Worm (Caenorhabditis elegans) whole organism, young adult: ENCODE results near the gene srbc-59.

Experiments used
- B0261.1 ChIP-seq: sonication (generic microtip); optimal IDR thresholded peaks from 2 replicates; lab custom pipeline; 2016; ENCODE audit warnings: mild to moderate bottlenecking, missing genetic modification characterization, moderate library complexity, missing compliant biosample characterization
- C17E4.6 ChIP-seq: fragments of 200-800 bp; sonication (Bioruptor generic); IDR thresholded peaks from 2 replicates; pipeline ENCODE4 v1.3.6; 2022; ENCODE audit warnings: missing genetic modification reagents, missing genetic modification characterization, missing compliant biosample characterization
- F33H1.4 ChIP-seq: fragments of 200-800 bp; sonication (Bioruptor generic); IDR thresholded peaks from 2 replicates; pipeline ENCODE4 v1.3.6; 2022; ENCODE audit warnings: missing genetic modification reagents, missing genetic modification characterization, missing compliant biosample characterization
- F55B11.4 ChIP-seq: sonication (generic microtip); optimal IDR thresholded peaks from 2 replicates; lab custom pipeline; 2016; ENCODE audit warnings: missing compliant biosample characterization, missing genetic modification characterization, borderline replicate concordance; ENCODE audit not compliant: insufficient read depth
- K11D2.4 ChIP-seq: fragments of 200-800 bp; sonication (Bioruptor generic); IDR thresholded peaks from 2 replicates; pipeline ENCODE4 v1.3.6; 2022; ENCODE audit warnings: missing genetic modification reagents, missing genetic modification characterization, missing compliant biosample characterization
- K12H6.12 ChIP-seq: fragments of 200-800 bp; sonication (Bioruptor generic); optimal IDR thresholded peaks from 2 replicates; lab custom pipeline; 2018; ENCODE audit warnings: mild to moderate bottlenecking, missing genetic modification characterization, missing compliant biosample characterization
- Y79H2A.3 ChIP-seq: fragments of 200-800 bp; sonication (Bioruptor generic); conservative IDR thresholded peaks from 2 replicates; pipeline ENCODE4 v1.3.6; 2022; ENCODE audit warnings: missing genetic modification reagents, missing genetic modification characterization, missing compliant biosample characterization
- ZK185.1 ChIP-seq: sonication (generic microtip); optimal IDR thresholded peaks from 2 replicates; lab custom pipeline; 2016; ENCODE audit warnings: mild to moderate bottlenecking, missing genetic modification characterization, missing compliant biosample characterization; ENCODE audit not compliant: poor library complexity, severe bottlenecking
- athp-1 ChIP-seq: sonication (generic microtip); optimal IDR thresholded peaks from 2 replicates; lab custom pipeline; 2017; ENCODE audit warnings: mild to moderate bottlenecking, missing genetic modification characterization, missing compliant biosample characterization
- attf-5 ChIP-seq: fragments of 200-800 bp; sonication (Bioruptor generic); optimal IDR thresholded peaks from 2 replicates; lab custom pipeline; 2018; ENCODE audit warnings: mild to moderate bottlenecking, missing genetic modification characterization, missing compliant biosample characterization
- attf-6 ChIP-seq: fragments of 200-800 bp; sonication (Bioruptor generic); IDR thresholded peaks from 2 replicates; pipeline ENCODE4 v1.3.6; 2022; ENCODE audit warnings: missing genetic modification reagents, missing genetic modification characterization, missing compliant biosample characterization
- bed-1 ChIP-seq: fragments of 200-800 bp; sonication (Bioruptor generic); IDR thresholded peaks from 2 replicates; pipeline ENCODE4 v1.3.6; 2022; ENCODE audit warnings: missing genetic modification reagents, missing genetic modification characterization, missing compliant biosample characterization
- bed-2 ChIP-seq: fragments of 200-800 bp; sonication (Bioruptor generic); IDR thresholded peaks from 2 replicates; pipeline ENCODE4 v1.3.6; 2022; ENCODE audit warnings: missing genetic modification reagents, missing genetic modification characterization, missing compliant biosample characterization
- ceh-100 ChIP-seq: fragments of 200-800 bp; sonication (Bioruptor generic); IDR thresholded peaks from 2 replicates; pipeline ENCODE4 v1.3.6; 2022; ENCODE audit warnings: missing genetic modification reagents, missing genetic modification characterization, missing compliant biosample characterization
- ceh-79 ChIP-seq: sonication (generic microtip); optimal IDR thresholded peaks from 2 replicates; lab custom pipeline; 2017; ENCODE audit warnings: mild to moderate bottlenecking, missing genetic modification characterization, missing compliant biosample characterization
- ceh-91 ChIP-seq: fragments of 200-800 bp; sonication (Bioruptor generic); IDR thresholded peaks from 2 replicates; pipeline ENCODE4 v1.3.6; 2022; ENCODE audit warnings: missing genetic modification reagents, missing genetic modification characterization, missing compliant biosample characterization
- die-1 ChIP-seq: sonication (generic microtip); optimal IDR thresholded peaks from 2 replicates; lab custom pipeline; 2016; ENCODE audit warnings: missing genotype, mild to moderate bottlenecking, missing genetic modification characterization, missing compliant biosample characterization
- dox-1 ChIP-seq: fragments of 200-800 bp; sonication (Bioruptor generic); IDR thresholded peaks from 2 replicates; pipeline ENCODE4 v1.3.6; 2022; ENCODE audit warnings: missing genetic modification reagents, missing genetic modification characterization, missing compliant biosample characterization
- dpff-1 ChIP-seq: sonication (generic microtip); optimal IDR thresholded peaks from 2 replicates; lab custom pipeline; 2017; ENCODE audit warnings: mild to moderate bottlenecking, missing genetic modification characterization, missing compliant biosample characterization
- dpl-1 ChIP-seq: fragments of 150-350 bp; optimal IDR thresholded peaks from 2 replicates; lab custom pipeline; 2014; ENCODE audit warnings: missing biosample characterization, missing genetic modification reagents, missing genetic modification characterization
- egl-18 ChIP-seq: fragments of 200-800 bp; sonication (Bioruptor generic); IDR thresholded peaks from 2 replicates; pipeline ENCODE4 v1.3.6; 2022; ENCODE audit warnings: missing genetic modification reagents, missing genetic modification characterization, missing compliant biosample characterization
- egl-44 ChIP-seq: fragments of 200-800 bp; sonication (Bioruptor generic); IDR thresholded peaks from 2 replicates; pipeline ENCODE4 v1.3.6; 2022; ENCODE audit warnings: missing genetic modification reagents, missing genetic modification characterization, missing compliant biosample characterization
- egrh-3 ChIP-seq: fragments of 200-800 bp; sonication (Bioruptor generic); IDR thresholded peaks from 2 replicates; pipeline ENCODE4 v1.3.6; 2022; ENCODE audit warnings: missing genetic modification reagents, missing genetic modification characterization, missing compliant biosample characterization
- gei-17 ChIP-seq: fragments of 200-800 bp; sonication (Bioruptor generic); optimal IDR thresholded peaks from 2 replicates; lab custom pipeline; 2018; ENCODE audit warnings: mild to moderate bottlenecking, missing genetic modification characterization, missing compliant biosample characterization
- him-1 ChIP-seq: sonication (generic microtip); optimal IDR thresholded peaks from 2 replicates; lab custom pipeline; 2016; ENCODE audit warnings: missing genotype, missing genetic modification reagents, missing genetic modification characterization, missing compliant biosample characterization
- hlh-12 ChIP-seq: sonication (generic microtip); optimal IDR thresholded peaks from 2 replicates; lab custom pipeline; 2016; ENCODE audit warnings: missing genetic modification characterization, missing compliant biosample characterization
- hmg-20 ChIP-seq: fragments of 200-800 bp; sonication (Bioruptor generic); IDR thresholded peaks from 2 replicates; pipeline ENCODE4 v1.3.6; 2022; ENCODE audit warnings: missing genetic modification reagents, missing genetic modification characterization, missing compliant biosample characterization
- hsf-1 ChIP-seq: fragments of 200-800 bp; sonication (Bioruptor generic); IDR thresholded peaks from 2 replicates; pipeline ENCODE4 v1.3.6; 2022; ENCODE audit warnings: missing genetic modification reagents, missing genetic modification characterization, missing compliant biosample characterization
- let-526 ChIP-seq: fragments of 200-800 bp; sonication (Bioruptor generic); IDR thresholded peaks from 2 replicates; pipeline ENCODE4 v1.3.6; 2022; ENCODE audit warnings: missing genetic modification reagents, missing genetic modification characterization, missing compliant biosample characterization
- lsl-1 ChIP-seq: fragments of 200-800 bp; sonication (Bioruptor generic); optimal IDR thresholded peaks from 2 replicates; lab custom pipeline; 2018; ENCODE audit warnings: mild to moderate bottlenecking, missing genetic modification characterization, moderate library complexity, missing compliant biosample characterization
- madf-8 ChIP-seq: fragments of 200-800 bp; sonication (Bioruptor generic); conservative IDR thresholded peaks from 2 replicates; pipeline ENCODE4 v1.3.6; 2022; ENCODE audit warnings: missing genetic modification reagents, missing genetic modification characterization, missing compliant biosample characterization
- mcd-1 ChIP-seq: fragments of 200-800 bp; sonication (Bioruptor generic); IDR thresholded peaks from 2 replicates; pipeline ENCODE4 v1.3.6; 2022; ENCODE audit warnings: missing genetic modification reagents, missing genetic modification characterization, missing compliant biosample characterization
- nhr-179 ChIP-seq: sonication (generic microtip); optimal IDR thresholded peaks from 2 replicates; lab custom pipeline; 2016; ENCODE audit warnings: mild to moderate bottlenecking, missing genetic modification characterization, missing compliant biosample characterization
- nhr-80 ChIP-seq: sonication (generic microtip); optimal IDR thresholded peaks from 2 replicates; lab custom pipeline; 2016; ENCODE audit warnings: missing genetic modification characterization, missing compliant biosample characterization
- nhr-90 ChIP-seq: sonication (generic microtip); optimal IDR thresholded peaks from 2 replicates; lab custom pipeline; 2016; ENCODE audit warnings: missing genotype, mild to moderate bottlenecking, missing genetic modification characterization, missing compliant biosample characterization
- pha-4 ChIP-seq: fragments of 150-350 bp; sonication (generic microtip); optimal IDR thresholded peaks from 2 replicates; lab custom pipeline; 2014; ENCODE audit warnings: missing biosample characterization, missing genetic modification reagents, missing genetic modification characterization
- rcor-1 ChIP-seq: fragments of 200-800 bp; sonication (Bioruptor generic); IDR thresholded peaks from 2 replicates; pipeline ENCODE4 v1.3.6; 2022; ENCODE audit warnings: missing genetic modification reagents, missing genetic modification characterization, missing compliant biosample characterization
- rec-8 ChIP-seq, 2 experiments: sonication (generic microtip); optimal IDR thresholded peaks; 2 replicates each; lab custom pipeline; 2016; ENCODE audit warnings: mild to moderate bottlenecking in 2 of 2, missing genetic modification characterization in 2 of 2, missing genetic modification reagents in 2 of 2, missing genotype in 2 of 2, missing biosample characterization in 1 of 2, missing compliant biosample characterization in 1 of 2, moderate library complexity in 1 of 2
- repo-1 ChIP-seq: sonication (generic microtip); optimal IDR thresholded peaks from 2 replicates; lab custom pipeline; 2017; ENCODE audit warnings: mild to moderate bottlenecking, missing genetic modification characterization, missing compliant biosample characterization
- sdz-38 ChIP-seq: sonication (generic microtip); optimal IDR thresholded peaks from 2 replicates; lab custom pipeline; 2016; ENCODE audit warnings: missing genotype, missing genetic modification characterization, missing compliant biosample characterization
- sea-2 ChIP-seq: fragments of 200-800 bp; sonication (Bioruptor generic); IDR thresholded peaks from 2 replicates; pipeline ENCODE4 v1.3.6; 2022; ENCODE audit warnings: missing genetic modification characterization, missing compliant biosample characterization
- snpc-1.1 ChIP-seq: sonication (generic microtip); optimal IDR thresholded peaks from 2 replicates; lab custom pipeline; 2017; ENCODE audit warnings: missing genetic modification characterization, mild to moderate bottlenecking, missing compliant biosample characterization, antibody characterized with exemption, moderate library complexity, missing genotype, missing genetic modification reagents; ENCODE audit not compliant: insufficient read depth
- tbx-9 ChIP-seq: sonication (generic microtip); optimal IDR thresholded peaks from 2 replicates; lab custom pipeline; 2016; ENCODE audit warnings: borderline replicate concordance, missing genetic modification characterization, inconsistent platforms, missing compliant biosample characterization
- tlf-1 ChIP-seq: fragments of 200-800 bp; sonication (Bioruptor generic); optimal IDR thresholded peaks from 2 replicates; lab custom pipeline; 2018; ENCODE audit warnings: mild to moderate bottlenecking, missing genetic modification characterization, missing compliant biosample characterization
- zfh-2 ChIP-seq: fragments of 200-800 bp; sonication (Bioruptor generic); conservative IDR thresholded peaks from 2 replicates; pipeline ENCODE4 v1.3.6; 2022; ENCODE audit warnings: missing genetic modification reagents, missing genetic modification characterization, missing compliant biosample characterization
- ztf-22 ChIP-seq: fragments of 200-800 bp; sonication (Bioruptor generic); optimal IDR thresholded peaks from 2 replicates; lab custom pipeline; 2018; ENCODE audit warnings: mild to moderate bottlenecking, missing genetic modification characterization, moderate library complexity, missing compliant biosample characterization
- ztf-25 ChIP-seq: fragments of 200-800 bp; sonication (Bioruptor generic); IDR thresholded peaks from 2 replicates; pipeline ENCODE4 v1.3.6; 2022; ENCODE audit warnings: missing genetic modification reagents, missing genetic modification characterization, missing compliant biosample characterization
- ztf-26 ChIP-seq: sonication (generic microtip); optimal IDR thresholded peaks from 2 replicates; lab custom pipeline; 2017; ENCODE audit warnings: missing genetic modification characterization, missing compliant biosample characterization
- ztf-28 ChIP-seq: fragments of 200-800 bp; sonication (Bioruptor generic); IDR thresholded peaks from 2 replicates; pipeline ENCODE4 v1.3.6; 2022; ENCODE audit warnings: missing genetic modification reagents, missing genetic modification characterization, missing compliant biosample characterization

srbc-59 gene

ce11 chrV:730216-730615 is 48.2 kb upstream of the srbc-59 start (continued):
- TF ChIP-seq K11D2.4 (GFP tag; lab: Robert Waterston, UW) (peak; percentile 45; the same call in 1 of the 2 replicates), ceh-100 (GFP tag; lab: Robert Waterston, UW) (no peak), attf-5 (GFP tag; lab: Kevin White, UChicago) (peak; percentile 38), C17E4.6 (GFP tag; lab: Robert Waterston, UW) (no peak), tbx-9 (tag; lab: Kevin White, UChicago) (no peak), K12H6.12 (tag; lab: Kevin White, UChicago) (no peak), let-526 (GFP tag; lab: Robert Waterston, UW) (peak; percentile 27), dox-1 (GFP tag; lab: Robert Waterston, UW) (peak; percentile 42; the same call in 1 of the 2 replicates), ztf-22 (GFP tag; lab: Kevin White, UChicago) (peak; percentile 39), nhr-90 (tag; lab: Kevin White, UChicago) (no peak), tlf-1 (GFP tag; lab: Kevin White, UChicago) (peak; percentile 46), Y79H2A.3 (no peak), attf-6 (no peak), sdz-38 (tag; lab: Kevin White, UChicago) (no peak), gei-17 (GFP tag; lab: Kevin White, UChicago) (no peak), ztf-25 (GFP tag; lab: Robert Waterston, UW) (no peak), him-1 (tag; lab: Kevin White, UChicago) (no peak), nhr-80 (tag; lab: Kevin White, UChicago) (peak; percentile 54), F55B11.4 (tag; lab: Kevin White, UChicago) (no peak), egl-44 (GFP tag; lab: Robert Waterston, UW) (0 out of 2 replicates have a peak, but pooled peaks have one; percentile 55), pha-4 (tag; lab: Kevin White, UChicago) (no peak), zfh-2 (no peak), ztf-26 (peak; percentile 20), hmg-20 (GFP tag; lab: Robert Waterston, UW) (no peak), athp-1 (tag; lab: Kevin White, UChicago) (no peak), rcor-1 (no peak)

ce11 chrV:731330-731729 is 47.1 kb upstream of the srbc-59 start:
- TF ChIP-seq bed-1 (GFP tag; lab: Robert Waterston, UW) (no peak), die-1 (tag; lab: Kevin White, UChicago) (peak; percentile 57), hlh-12 (no peak), nhr-179 (no peak), egrh-3 (peak; percentile 67), ZK185.1 (peak; percentile 73), B0261.1 (tag; lab: Kevin White, UChicago) (no peak), F33H1.4 (GFP tag; lab: Robert Waterston, UW) (no peak), egl-18 (no peak), snpc-1.1 (tag; lab: Kevin White, UChicago) (no peak), rec-8 (tag; optimal IDR thresholded peaks at IDR 0.05; lab: Kevin White, UChicago) (no peak), lsl-1 (GFP tag; lab: Kevin White, UChicago) (no peak), K12H6.12 (tag; lab: Kevin White, UChicago) (peak; percentile 71), mcd-1 (GFP tag; lab: Robert Waterston, UW) (peak; percentile 73), ztf-28 (GFP tag; lab: Robert Waterston, UW) (no peak), bed-2 (GFP tag; lab: Robert Waterston, UW) (no peak), repo-1 (peak; percentile 78), dpff-1 (tag; lab: Kevin White, UChicago) (no peak), sea-2 (GFP tag; lab: Robert Waterston, UW) (0 out of 2 replicates have a peak, but pooled peaks have one; percentile 11), dpl-1 (GFP tag; lab: Kevin White, UChicago) (no peak), ceh-79 (tag; lab: Kevin White, UChicago) (no peak), hsf-1 (GFP tag; lab: Robert Waterston, UW) (no peak), madf-8 (GFP tag; lab: Robert Waterston, UW) (no peak), gei-17 (GFP tag; lab: Kevin White, UChicago) (peak; percentile 55), ceh-91 (no peak), attf-6 (no peak)
